Fruit fly (Drosophila melanogaster) whole organism, prepupa: Measurements from ENCODE around the gene Acsx2.

Experiments
- Blimp-1 ChIP-seq: fragments of 200-800 bp; sonication (Bioruptor generic); optimal IDR thresholded peaks from 3 replicates; lab custom pipeline; 2017; ENCODE audit warnings: missing biosample characterization, missing genetic modification characterization, mild to moderate bottlenecking, moderate library complexity, missing genetic modification reagents
- CG10631 ChIP-seq: fragments of 200-800 bp; sonication (Bioruptor generic); optimal IDR thresholded peaks from 2 replicates; lab custom pipeline; 2016; ENCODE audit warnings: missing biosample characterization, missing genetic modification characterization
- CG11902 ChIP-seq: fragments of 200-800 bp; sonication (Bioruptor generic); optimal IDR thresholded peaks from 3 replicates; lab custom pipeline; 2016; ENCODE audit warnings: missing biosample characterization, missing genetic modification characterization
- CG15336 ChIP-seq: fragments of 200-800 bp; sonication (Bioruptor generic); IDR thresholded peaks from 2 replicates; pipeline ENCODE4 v1.3.6; 2022; ENCODE audit warnings: missing biosample characterization, missing genetic modification characterization
- CG1621 ChIP-seq: fragments of 200-800 bp; sonication (Bioruptor generic); optimal IDR thresholded peaks from 3 replicates; lab custom pipeline; 2018; ENCODE audit warnings: missing biosample characterization, mild to moderate bottlenecking, missing genetic modification characterization
- CG16779 ChIP-seq: fragments of 200-800 bp; sonication (Bioruptor generic); optimal IDR thresholded peaks from 3 replicates; lab custom pipeline; 2017; ENCODE audit warnings: missing biosample characterization, mild to moderate bottlenecking, missing genetic modification characterization
- CG3032 ChIP-seq: fragments of 200-800 bp; optimal IDR thresholded peaks from 2 replicates; lab custom pipeline; 2019; ENCODE audit warnings: missing biosample characterization, mild to moderate bottlenecking, missing genetic modification characterization, moderate library complexity
- CG31627 ChIP-seq: fragments of 200-800 bp; sonication (Bioruptor generic); optimal IDR thresholded peaks from 3 replicates; lab custom pipeline; 2016; ENCODE audit warnings: missing biosample characterization, missing genetic modification characterization
- CG32006 ChIP-seq: fragments of 200-800 bp; sonication (Bioruptor generic); optimal IDR thresholded peaks from 3 replicates; lab custom pipeline; 2017; ENCODE audit warnings: missing biosample characterization, mild to moderate bottlenecking, missing genetic modification characterization
- CG34406 ChIP-seq: fragments of 200-800 bp; sonication (Bioruptor generic); optimal IDR thresholded peaks from 3 replicates; lab custom pipeline; 2016; ENCODE audit warnings: missing biosample characterization, missing genetic modification characterization
- CG3919 ChIP-seq: fragments of 200-800 bp; sonication (Bioruptor generic); optimal IDR thresholded peaks from 3 replicates; lab custom pipeline; 2016; ENCODE audit warnings: missing biosample characterization, missing genetic modification characterization
- CG4318 ChIP-seq: fragments of 200-800 bp; sonication (Bioruptor generic); optimal IDR thresholded peaks from 3 replicates; lab custom pipeline; 2017; ENCODE audit warnings: missing biosample characterization, mild to moderate bottlenecking, missing genetic modification characterization
- CG6163 ChIP-seq: fragments of 200-800 bp; sonication (Bioruptor generic); IDR thresholded peaks from 3 replicates; pipeline ENCODE4 v1.3.6; 2022; ENCODE audit warnings: missing biosample characterization, missing genetic modification characterization
- CG6276 ChIP-seq: fragments of 200-800 bp; sonication (Bioruptor generic); optimal IDR thresholded peaks from 2 replicates; lab custom pipeline; 2017; ENCODE audit warnings: missing biosample characterization, mild to moderate bottlenecking, missing genetic modification characterization
- CG6792 ChIP-seq: fragments of 200-800 bp; sonication (Bioruptor generic); optimal IDR thresholded peaks from 3 replicates; lab custom pipeline; 2016; ENCODE audit warnings: missing biosample characterization, missing genetic modification characterization
- CG6854 ChIP-seq: fragments of 200-800 bp; sonication (Bioruptor generic); optimal IDR thresholded peaks from 2 replicates; lab custom pipeline; 2017; ENCODE audit warnings: missing biosample characterization, mild to moderate bottlenecking, missing genetic modification characterization
- CG7368 ChIP-seq: fragments of 200-800 bp; sonication (Bioruptor generic); optimal IDR thresholded peaks from 3 replicates; lab custom pipeline; 2016; ENCODE audit warnings: missing biosample characterization, missing genetic modification characterization
- CG8119 ChIP-seq: fragments of 200-800 bp; sonication (Bioruptor generic); IDR thresholded peaks from 3 replicates; pipeline ENCODE4 v1.3.6; 2022; ENCODE audit warnings: missing biosample characterization, missing genetic modification characterization
- CG8632 ChIP-seq: fragments of 200-800 bp; sonication (Bioruptor generic); optimal IDR thresholded peaks from 3 replicates; lab custom pipeline; 2016; ENCODE audit warnings: missing biosample characterization, missing genetic modification characterization
- CG9139 ChIP-seq: fragments of 200-800 bp; sonication (Bioruptor generic); optimal IDR thresholded peaks from 3 replicates; lab custom pipeline; 2017; ENCODE audit warnings: missing biosample characterization, mild to moderate bottlenecking, missing genetic modification characterization
- Eip75B ChIP-seq: fragments of 200-800 bp; sonication (Bioruptor generic); optimal IDR thresholded peaks from 3 replicates; lab custom pipeline; 2016; ENCODE audit warnings: missing biosample characterization, missing genetic modification characterization
- Eip78C ChIP-seq: fragments of 200-800 bp; sonication (Bioruptor generic); peaks from one replicate; lab custom pipeline; 2016; ENCODE audit warnings: missing biosample characterization, missing genetic modification characterization
- Ets96B ChIP-seq: fragments of 200-800 bp; optimal IDR thresholded peaks from 2 replicates; lab custom pipeline; 2019; ENCODE audit warnings: missing biosample characterization, mild to moderate bottlenecking, missing genetic modification characterization, moderate library complexity
- Gug ChIP-seq: fragments of 200-800 bp; sonication (Bioruptor generic); IDR thresholded peaks from 2 replicates; pipeline ENCODE4 v1.3.6; 2022; ENCODE audit warnings: missing biosample characterization, missing genetic modification characterization
- Hr38 ChIP-seq: sonication (Bioruptor generic); optimal IDR thresholded peaks from 2 replicates; lab custom pipeline; 2016; ENCODE audit warnings: missing biosample characterization, missing genetic modification characterization
- Hr39 ChIP-seq: fragments of 200-800 bp; sonication (Bioruptor generic); optimal IDR thresholded peaks from 2 replicates; lab custom pipeline; 2016; ENCODE audit warnings: missing biosample characterization, missing genetic modification characterization
- Lpt ChIP-seq: fragments of 200-800 bp; sonication (Bioruptor generic); optimal IDR thresholded peaks from 3 replicates; lab custom pipeline; 2016; ENCODE audit warnings: missing biosample characterization, missing genetic modification characterization
- Smox ChIP-seq: fragments of 200-800 bp; sonication (Bioruptor generic); optimal IDR thresholded peaks from 3 replicates; lab custom pipeline; 2016; ENCODE audit warnings: missing biosample characterization, missing genetic modification characterization
- Sox102F ChIP-seq: fragments of 200-800 bp; sonication (Bioruptor generic); optimal IDR thresholded peaks from 2 replicates; lab custom pipeline; 2016; ENCODE audit warnings: missing biosample characterization, mild to moderate bottlenecking, missing genetic modification characterization
- acj6 ChIP-seq: fragments of 200-800 bp; sonication (Bioruptor generic); optimal IDR thresholded peaks from 3 replicates; lab custom pipeline; 2016; ENCODE audit warnings: missing biosample characterization, missing genetic modification characterization
- cyc ChIP-seq: fragments of 200-800 bp; sonication (Bioruptor generic); optimal IDR thresholded peaks from 3 replicates; lab custom pipeline; 2016; ENCODE audit warnings: missing biosample characterization, missing genetic modification characterization
- dsx ChIP-seq: fragments of 200-800 bp; optimal IDR thresholded peaks from 3 replicates; lab custom pipeline; 2019; ENCODE audit warnings: missing biosample characterization, mild to moderate bottlenecking, missing genetic modification characterization, moderate library complexity; ENCODE audit not compliant: poor library complexity, severe bottlenecking
- eg ChIP-seq: fragments of 200-800 bp; sonication (Bioruptor generic); IDR thresholded peaks from 3 replicates; pipeline ENCODE4 v1.3.6; 2022; ENCODE audit warnings: missing biosample characterization, missing genetic modification characterization
- esn ChIP-seq: fragments of 200-800 bp; sonication (Bioruptor generic); optimal IDR thresholded peaks from 2 replicates; lab custom pipeline; 2016; ENCODE audit warnings: missing biosample characterization, mild to moderate bottlenecking, missing genetic modification characterization, moderate library complexity
- fd85E ChIP-seq: fragments of 200-800 bp; sonication (Bioruptor generic); optimal IDR thresholded peaks from 3 replicates; lab custom pipeline; 2016; ENCODE audit warnings: missing biosample characterization, missing genetic modification characterization
- net ChIP-seq: fragments of 200-800 bp; sonication (Bioruptor generic); optimal IDR thresholded peaks from 3 replicates; lab custom pipeline; 2016; ENCODE audit warnings: missing biosample characterization, missing genetic modification characterization
- pdm3 ChIP-seq: fragments of 200-800 bp; sonication (Bioruptor generic); optimal IDR thresholded peaks from 3 replicates; lab custom pipeline; 2016; ENCODE audit warnings: missing biosample characterization, missing genetic modification characterization
- salr ChIP-seq, 2 experiments: fragments of 200-800 bp; sonication (Bioruptor generic); optimal IDR thresholded peaks; 3 replicates each; lab custom pipeline; 2016 to 2018; ENCODE audit warnings: missing biosample characterization in 2 of 2, missing genetic modification characterization in 2 of 2, mild to moderate bottlenecking in 1 of 2
- spab ChIP-seq: fragments of 200-800 bp; sonication (Bioruptor generic); optimal IDR thresholded peaks from 2 replicates; lab custom pipeline; 2017; ENCODE audit warnings: missing biosample characterization, mild to moderate bottlenecking, missing genetic modification characterization, missing genetic modification reagents
- ss ChIP-seq, 2 experiments: fragments of 200-800 bp; sonication (Bioruptor generic); optimal IDR thresholded peaks; 2 replicates in 1 of 2; 3 replicates in 1 of 2; lab custom pipeline; 2017 to 2018; ENCODE audit warnings: mild to moderate bottlenecking in 2 of 2, missing biosample characterization in 2 of 2, missing genetic modification characterization in 2 of 2, moderate library complexity in 1 of 2
- topi ChIP-seq: fragments of 200-800 bp; sonication (Bioruptor generic); optimal IDR thresholded peaks from 3 replicates; lab custom pipeline; 2016; ENCODE audit warnings: missing biosample characterization, missing genetic modification characterization
- vri ChIP-seq: fragments of 200-800 bp; sonication (Bioruptor generic); optimal IDR thresholded peaks from 3 replicates; lab custom pipeline; 2016; ENCODE audit warnings: missing biosample characterization, mild to moderate bottlenecking, missing genetic modification characterization

Acsx2 gene

DNA sequence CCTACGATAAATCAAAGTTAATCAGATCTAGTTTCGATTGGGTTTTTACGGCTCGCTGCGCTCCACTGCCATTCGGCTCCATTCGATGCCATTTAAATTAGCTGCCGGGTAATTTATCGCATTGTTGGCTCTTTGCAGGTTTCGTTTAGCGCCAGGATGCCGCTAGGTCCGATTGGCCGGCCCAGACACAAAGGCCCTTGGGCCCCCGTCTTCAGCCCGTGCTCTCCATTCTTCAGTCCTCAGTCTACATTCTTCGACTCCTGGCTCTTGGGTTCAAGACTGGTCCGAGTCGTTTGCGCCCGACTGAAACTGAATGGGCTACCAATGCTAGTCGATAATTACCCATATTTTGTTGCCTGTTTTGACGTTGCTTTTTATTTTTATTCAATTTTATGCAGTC, 34.7 kb downstream of the Acsx2 start:
- peak in 1 of 2 experiments; percentile 54 for TF ChIP-seq ss (GFP tag; optimal IDR thresholded peaks at IDR 0.05; lab: Kevin White, UChicago)
- TF ChIP-seq CG11902 (GFP tag; lab: Kevin White, UChicago) = no peak
- TF ChIP-seq dsx (GFP tag; lab: Kevin White, UChicago) = peak; percentile 73
- peak; percentile 44 for TF ChIP-seq CG1621 (tag; lab: Kevin White, UChicago)
- TF ChIP-seq Gug (GFP tag; lab: Robert Waterston, UW) = no peak
- TF ChIP-seq Lpt (GFP tag; lab: Kevin White, UChicago) = no peak

DNA sequence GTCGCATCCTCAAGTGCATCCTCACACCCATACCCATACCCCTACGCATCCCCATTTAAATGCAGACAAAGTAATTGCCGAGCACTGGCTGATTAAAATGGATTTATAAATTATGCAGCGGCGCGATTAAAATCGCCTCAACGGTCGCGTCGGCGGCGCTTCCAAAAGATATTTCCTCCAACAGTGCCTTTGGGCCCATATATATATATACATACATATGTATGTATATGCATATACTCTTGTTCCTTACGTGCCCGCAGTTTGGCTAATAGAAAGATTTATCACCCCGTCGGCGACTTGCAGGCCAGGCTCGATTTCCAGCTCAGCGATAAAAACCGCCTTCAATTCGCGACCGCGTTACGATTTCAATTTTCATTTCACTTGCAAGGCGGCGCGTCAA, 38.2 kb downstream of the Acsx2 start:
- TF ChIP-seq CG6854 (GFP tag; lab: Kevin White, UChicago) = no peak
- no peak for TF ChIP-seq CG11902 (GFP tag; lab: Kevin White, UChicago)
- TF ChIP-seq CG7368 (GFP tag; lab: Kevin White, UChicago) = no peak
- TF ChIP-seq ss (GFP tag; optimal IDR thresholded peaks at IDR 0.05; lab: Kevin White, UChicago) = no peak
- TF ChIP-seq spab = no peak
- TF ChIP-seq topi (GFP tag; lab: Kevin White, UChicago) = no peak
- TF ChIP-seq CG9139 (GFP tag; lab: Kevin White, UChicago) = no peak
- TF ChIP-seq vri (GFP tag; lab: Kevin White, UChicago) = no peak
- no peak for TF ChIP-seq salr (GFP tag; optimal IDR thresholded peaks at IDR 0.05; lab: Kevin White, UChicago)
- TF ChIP-seq Hr38 (GFP tag; lab: Kevin White, UChicago) = no peak
- TF ChIP-seq Hr39 = no peak
- no peak for TF ChIP-seq CG34406 (GFP tag; lab: Kevin White, UChicago)
- TF ChIP-seq CG16779 (tag; lab: Kevin White, UChicago) = no peak
- TF ChIP-seq CG31627 = no peak
- no peak for TF ChIP-seq esn
- TF ChIP-seq, all 60 proteins: peak for 0

DNA sequence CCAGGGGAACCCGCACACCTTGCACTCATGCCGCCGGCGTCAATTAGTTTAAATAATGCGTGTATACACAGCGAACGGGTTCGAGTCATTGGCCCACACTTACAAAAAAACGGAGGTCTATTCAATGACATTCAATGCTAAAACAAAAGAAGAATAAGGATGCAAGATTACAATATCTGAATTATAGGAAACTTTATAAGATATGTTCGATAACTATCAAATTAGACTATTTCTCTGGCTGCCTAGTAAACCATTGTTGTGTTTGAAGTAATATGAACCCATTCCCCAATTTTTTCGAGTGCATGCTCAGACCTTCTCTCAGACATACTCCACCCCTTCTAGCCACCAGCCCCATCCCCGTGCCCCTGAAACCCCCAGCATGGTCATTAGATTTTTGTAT, 42.4 kb downstream of the Acsx2 start:
- no peak for TF ChIP-seq CG3919
- TF ChIP-seq CG8119 (GFP tag; lab: Robert Waterston, UW) = peak; percentile 42; the same call in 1 of the 3 replicates
- no peak for TF ChIP-seq CG34406 (GFP tag; lab: Kevin White, UChicago)
- no peak for TF ChIP-seq Ets96B
- TF ChIP-seq CG15336 (GFP tag; lab: Robert Waterston, UW) = 0 out of 2 replicates have a peak, but pooled peaks have one; percentile 13
- peak; percentile 32 for TF ChIP-seq CG6276 (GFP tag; lab: Kevin White, UChicago)
- TF ChIP-seq Smox = no peak
- no peak for TF ChIP-seq CG16779 (tag; lab: Kevin White, UChicago)
- TF ChIP-seq Eip75B (GFP tag; lab: Kevin White, UChicago) = no peak
- TF ChIP-seq Blimp-1 (GFP tag; lab: Kevin White, UChicago) = no peak
- 0 out of 3 replicates have a peak, but pooled peaks have one; percentile 33 for TF ChIP-seq CG6163 (GFP tag; lab: Robert Waterston, UW)
- TF ChIP-seq CG6854 (GFP tag; lab: Kevin White, UChicago) = no peak
- TF ChIP-seq CG9139 (GFP tag; lab: Kevin White, UChicago) = no peak
- TF ChIP-seq CG32006 (GFP tag; lab: Kevin White, UChicago) = peak; percentile 54
- TF ChIP-seq Sox102F (GFP tag; lab: Kevin White, UChicago) = no peak
- no peak for TF ChIP-seq esn
- TF ChIP-seq cyc (GFP tag; lab: Kevin White, UChicago) = no peak
- no peak for TF ChIP-seq dsx (GFP tag; lab: Kevin White, UChicago)
- no peak for TF ChIP-seq CG3032 (tag; lab: Kevin White, UChicago)
- no peak for TF ChIP-seq acj6 (GFP tag; lab: Kevin White, UChicago)
- no peak for TF ChIP-seq Eip78C (GFP tag; lab: Kevin White, UChicago)
- no peak for TF ChIP-seq fd85E (GFP tag; lab: Kevin White, UChicago)
- TF ChIP-seq topi (GFP tag; lab: Kevin White, UChicago) = no peak
- no peak for TF ChIP-seq CG10631 (GFP tag; lab: Kevin White, UChicago)
- no peak for TF ChIP-seq CG6792 (GFP tag; lab: Kevin White, UChicago)
- no peak for TF ChIP-seq Hr39
- no peak for TF ChIP-seq pdm3 (GFP tag; lab: Kevin White, UChicago)
- TF ChIP-seq CG4318 (GFP tag; lab: Kevin White, UChicago) = peak; percentile 29
- no peak for TF ChIP-seq net (GFP tag; lab: Kevin White, UChicago)
- TF ChIP-seq Hr38 (GFP tag; lab: Kevin White, UChicago) = no peak
- TF ChIP-seq eg = peak; percentile 61; the same call in 2 of the 3 replicates
- TF ChIP-seq CG8632 (GFP tag; lab: Kevin White, UChicago) = no peak
- TF ChIP-seq Lpt (GFP tag; lab: Kevin White, UChicago) = no peak
- TF ChIP-seq, all 60 proteins: peak for 7
